Fruit fly (Drosophila melanogaster): ENCODE results near the gene CG31145.

- no peak for TF ChIP-seq fkh (GFP tag; optimal IDR thresholded peaks at IDR 0.05)
- TF ChIP-seq CG15336 (GFP tag; IDR thresholded peaks at IDR 0.05), result peak; percentile 59
These were observed 4.9 kb upstream of the CG31145 start for dm6 chr3R:23674369-23674768.

Data from whole organism, prepupa.